Worm (Caenorhabditis elegans) whole organism, L1 larva: Measurements from ENCODE around the gene nspd-3.

Experiments used
- F16B12.6 ChIP-seq: fragments of 150-350 bp; optimal IDR thresholded peaks from 2 replicates; lab custom pipeline; 2014; ENCODE audit warnings: missing biosample characterization, missing genetic modification characterization
- alr-1 ChIP-seq: fragments of 200-800 bp; sonication (Bioruptor generic); optimal IDR thresholded peaks from 2 replicates; lab custom pipeline; 2018; ENCODE audit warnings: borderline replicate concordance, mild to moderate bottlenecking, missing genetic modification characterization, missing compliant biosample characterization
- ama-1 ChIP-seq: fragments of 150-350 bp; optimal IDR thresholded peaks from 2 replicates; lab custom pipeline; 2014
- ceh-63 ChIP-seq: fragments of 200-800 bp; sonication (Bioruptor generic); optimal IDR thresholded peaks from 2 replicates; lab custom pipeline; 2018; ENCODE audit warnings: mild to moderate bottlenecking, missing genetic modification characterization, missing compliant biosample characterization
- ceh-88 ChIP-seq: fragments of 200-800 bp; sonication (Bioruptor generic); IDR thresholded peaks from 2 replicates; pipeline ENCODE4 v1.3.6; 2022; ENCODE audit warnings: missing genetic modification characterization, missing compliant biosample characterization
- dpl-1 ChIP-seq, 3 experiments: fragments of 150-350 bp in 2 of 3; sonication (generic microtip) in 1 of 3; optimal IDR thresholded peaks; 2 replicates each; lab custom pipeline; 2014 to 2017; ENCODE audit warnings: missing biosample characterization in 3 of 3, missing genetic modification characterization in 3 of 3, missing genetic modification reagents in 3 of 3
- dsc-1 ChIP-seq: sonication (generic microtip); optimal IDR thresholded peaks from 2 replicates; lab custom pipeline; 2016; ENCODE audit warnings: mild to moderate bottlenecking, missing genetic modification characterization, missing compliant biosample characterization
- efl-1 ChIP-seq, 4 experiments: fragments of 150-350 bp; optimal IDR thresholded peaks in 3 of 4; peaks in 1 of 4; 1 replicate in 1 of 4; 2 replicates in 3 of 4; lab custom pipeline; 2014; ENCODE audit warnings: missing biosample characterization in 2 of 4, missing genetic modification characterization in 2 of 4, missing genetic modification reagents in 2 of 4
- efl-3 ChIP-seq: fragments of 200-800 bp; sonication (Bioruptor generic); optimal IDR thresholded peaks from 2 replicates; lab custom pipeline; 2018; ENCODE audit warnings: mild to moderate bottlenecking, missing genetic modification characterization, missing compliant biosample characterization
- elt-2 ChIP-seq: sonication (generic microtip); optimal IDR thresholded peaks from 2 replicates; lab custom pipeline; 2016; ENCODE audit warnings: missing genetic modification characterization, mild to moderate bottlenecking, inconsistent platforms, missing compliant biosample characterization, missing genetic modification reagents
- elt-3 ChIP-seq, 6 experiments: fragments of 150-350 bp in 1 of 6; sonication (generic microtip); optimal IDR thresholded peaks; 2 replicates each; lab custom pipeline; 2017 to 2018; ENCODE audit warnings: missing biosample characterization in 6 of 6, missing genetic modification characterization in 6 of 6, inconsistent platforms in 1 of 6
- fkh-10 ChIP-seq: sonication (generic microtip); optimal IDR thresholded peaks from 2 replicates; lab custom pipeline; 2017; ENCODE audit warnings: missing biosample characterization, missing genetic modification reagents, missing genetic modification characterization
- fkh-4 ChIP-seq: sonication (generic microtip); optimal IDR thresholded peaks from 2 replicates; lab custom pipeline; 2016; ENCODE audit warnings: missing compliant biosample characterization, missing genetic modification characterization, borderline replicate concordance
- hlh-4 ChIP-seq: sonication (generic microtip); optimal IDR thresholded peaks from 2 replicates; lab custom pipeline; 2016; ENCODE audit warnings: mild to moderate bottlenecking, missing genetic modification characterization, missing compliant biosample characterization
- irx-1 ChIP-seq: sonication (generic microtip); optimal IDR thresholded peaks from 2 replicates; lab custom pipeline; 2016; ENCODE audit warnings: missing genetic modification characterization, missing compliant biosample characterization
- jun-1 ChIP-seq: fragments of 150-350 bp; optimal IDR thresholded peaks from 2 replicates; lab custom pipeline; 2014; ENCODE audit warnings: missing biosample characterization, missing genetic modification reagents, missing genetic modification characterization
- lin-13 ChIP-seq: fragments of 150-350 bp; optimal IDR thresholded peaks from 2 replicates; lab custom pipeline; 2014; ENCODE audit warnings: missing biosample characterization, missing genetic modification reagents, missing genetic modification characterization
- lin-35 ChIP-seq, 2 experiments: fragments of 150-350 bp; optimal IDR thresholded peaks; 2 replicates each; lab custom pipeline; 2014; ENCODE audit warnings: missing biosample characterization in 2 of 2, missing genetic modification characterization in 2 of 2, missing genetic modification reagents in 2 of 2
- lin-39 ChIP-seq: fragments of 150-350 bp; optimal IDR thresholded peaks from 2 replicates; lab custom pipeline; 2014; ENCODE audit warnings: missing biosample characterization, missing genetic modification reagents, missing genetic modification characterization
- mdl-1 ChIP-seq, 2 experiments: fragments of 150-350 bp; optimal IDR thresholded peaks; 2 replicates each; lab custom pipeline; 2014 to 2017; ENCODE audit warnings: missing biosample characterization in 2 of 2, missing genetic modification characterization in 2 of 2, inconsistent platforms in 1 of 2
- mep-1 ChIP-seq: fragments of 150-350 bp; optimal IDR thresholded peaks from 2 replicates; lab custom pipeline; 2014; ENCODE audit warnings: missing biosample characterization, missing genetic modification characterization
- nhr-237 ChIP-seq: fragments of 150-350 bp; optimal IDR thresholded peaks from 2 replicates; lab custom pipeline; 2014; ENCODE audit warnings: missing biosample characterization, missing genetic modification characterization
- nhr-28 ChIP-seq: fragments of 150-350 bp; optimal IDR thresholded peaks from 2 replicates; lab custom pipeline; 2014; ENCODE audit warnings: missing biosample characterization, missing genetic modification characterization
- nhr-47 ChIP-seq: sonication (generic microtip); optimal IDR thresholded peaks from 2 replicates; lab custom pipeline; 2016; ENCODE audit warnings: mild to moderate bottlenecking, missing genetic modification characterization, moderate library complexity, missing compliant biosample characterization
- nhr-71 ChIP-seq: sonication (generic microtip); optimal IDR thresholded peaks from 2 replicates; lab custom pipeline; 2016; ENCODE audit warnings: mild to moderate bottlenecking, missing genetic modification characterization, moderate library complexity, missing compliant biosample characterization
- nhr-76 ChIP-seq: sonication (generic microtip); optimal IDR thresholded peaks from 2 replicates; lab custom pipeline; 2017; ENCODE audit warnings: missing biosample characterization, missing genetic modification characterization
- nhr-84 ChIP-seq: sonication (generic microtip); optimal IDR thresholded peaks from 2 replicates; lab custom pipeline; 2017; ENCODE audit warnings: missing biosample characterization, missing genetic modification characterization
- pag-3 ChIP-seq: sonication (generic microtip); optimal IDR thresholded peaks from 2 replicates; lab custom pipeline; 2017; ENCODE audit warnings: missing genetic modification characterization, mild to moderate bottlenecking, missing compliant biosample characterization, antibody characterized with exemption, borderline replicate concordance; ENCODE audit not compliant: insufficient read depth
- skn-1 ChIP-seq: fragments of 150-350 bp; optimal IDR thresholded peaks from 2 replicates; lab custom pipeline; 2014; ENCODE audit warnings: missing biosample characterization, missing genetic modification characterization
- swsn-7 ChIP-seq: sonication (generic microtip); optimal IDR thresholded peaks from 2 replicates; lab custom pipeline; 2016; ENCODE audit warnings: missing genetic modification characterization, missing compliant biosample characterization
- unc-62 ChIP-seq: fragments of 150-350 bp; optimal IDR thresholded peaks from 2 replicates; lab custom pipeline; 2014; ENCODE audit warnings: missing biosample characterization, missing genetic modification reagents, missing genetic modification characterization
- vab-15 ChIP-seq: sonication (generic microtip); optimal IDR thresholded peaks from 2 replicates; lab custom pipeline; 2017; ENCODE audit warnings: missing genotype, mild to moderate bottlenecking, missing genetic modification characterization, missing compliant biosample characterization
- zag-1 ChIP-seq: fragments of 150-350 bp; optimal IDR thresholded peaks from 2 replicates; lab custom pipeline; 2014; ENCODE audit warnings: missing biosample characterization, missing genetic modification characterization
- ztf-11 ChIP-seq, 2 experiments: sonication (generic microtip); optimal IDR thresholded peaks; 2 replicates each; lab custom pipeline; 2016 to 2017; ENCODE audit warnings: missing genetic modification characterization in 2 of 2, missing biosample characterization in 1 of 2, missing compliant biosample characterization in 1 of 2

nspd-3 gene

DNA sequence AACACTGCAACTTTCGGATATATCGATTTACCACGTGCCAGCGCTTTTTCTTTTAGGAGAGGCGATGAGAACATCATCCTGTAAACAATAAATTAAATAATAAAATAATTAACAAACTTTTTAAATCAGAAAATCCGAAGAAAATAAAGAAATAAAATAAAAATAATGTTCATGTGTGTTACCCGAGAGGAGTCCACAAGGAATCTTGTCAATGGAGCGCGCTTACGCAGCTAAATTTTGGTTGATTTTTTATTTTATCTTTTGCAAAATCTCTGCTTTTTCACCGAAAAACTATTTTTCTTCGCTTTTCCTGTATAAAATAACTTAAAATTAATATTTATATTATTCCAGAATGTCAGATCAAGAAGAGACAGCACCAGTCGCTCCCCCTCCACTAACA lies 2.7 kb downstream of the nspd-3 start, which contains the start of the genes C24D10.6 and C24D10.4 (continued):
- TF ChIP-seq skn-1 (tag; lab: Kevin White, UChicago) (peak; percentile 77), dpl-1 (GFP tag; optimal IDR thresholded peaks at IDR 0.05; lab: Kevin White, UChicago) (peak; percentile 51 to 71 (median 65)), efl-1 (optimal IDR thresholded peaks at IDR 0.05; lab: Kevin White, UChicago) (peak; percentile 53 to 70), efl-1 (GFP tag; optimal IDR thresholded peaks at IDR 0.05 in 1 of 2; lab: Kevin White, UChicago) (peak; percentile 66 to 95), elt-2 (tag; lab: Kevin White, UChicago) (no peak), F16B12.6 (tag; lab: Kevin White, UChicago) (peak; percentile 32), hlh-4 (tag; lab: Kevin White, UChicago) (no peak), efl-3 (GFP tag; lab: Kevin White, UChicago) (no peak), fkh-4 (no peak), jun-1 (no peak), nhr-71 (tag; lab: Kevin White, UChicago) (peak; percentile 64), irx-1 (tag; lab: Kevin White, UChicago) (peak; percentile 63), elt-3 (tag; optimal IDR thresholded peaks at IDR 0.05; lab: Kevin White, UChicago) (peak in 1 of 6 experiments; percentile 35), lin-35 (GFP tag; optimal IDR thresholded peaks at IDR 0.05; lab: Kevin White, UChicago) (peak; percentile 62 to 69), nhr-237 (no peak), swsn-7 (tag; lab: Kevin White, UChicago) (peak; percentile 60), lin-39 (tag; lab: Kevin White, UChicago) (peak; percentile 39), nhr-47 (tag; lab: Kevin White, UChicago) (peak; percentile 62), vab-15 (no peak)
- TF ChIP-seq, all 84 proteins: peak for 35

DNA sequence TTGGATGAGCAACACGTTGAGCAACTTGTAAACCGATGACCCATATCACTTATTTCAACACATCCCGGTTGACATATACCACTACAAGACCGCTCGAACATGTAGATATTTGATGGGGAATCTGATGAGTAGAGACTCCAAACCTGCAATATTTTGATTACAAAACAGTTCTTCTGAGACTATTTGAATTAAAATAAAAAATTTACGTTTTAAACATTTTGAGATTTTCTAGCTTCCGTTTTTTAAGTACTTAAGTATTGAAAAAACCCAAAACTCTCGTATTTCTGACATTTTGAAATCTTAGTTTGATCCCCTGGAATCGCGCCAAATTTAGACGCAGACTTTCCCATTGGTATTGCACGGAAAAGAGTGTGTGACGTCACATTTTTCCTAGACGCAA lies 5.6 kb downstream of the nspd-3 start, which contains the start of gene C24D10.49:
TSS of gene C24D10.49 (minus strand) at position 101 of the 400 bp plus-strand sequence.
- TF ChIP-seq skn-1 (tag; lab: Kevin White, UChicago) (no peak), unc-62 (GFP tag; lab: Kevin White, UChicago) (no peak), nhr-76 (tag; lab: Kevin White, UChicago) (no peak), zag-1 (tag; lab: Kevin White, UChicago) (no peak), ceh-88 (GFP tag; lab: Robert Waterston, UW) (no peak), nhr-71 (tag; lab: Kevin White, UChicago) (no peak), nhr-84 (tag; lab: Kevin White, UChicago) (no peak), fkh-4 (no peak), mep-1 (tag; lab: Kevin White, UChicago) (no peak), hlh-4 (tag; lab: Kevin White, UChicago) (no peak), alr-1 (tag; lab: Kevin White, UChicago) (no peak), ceh-63 (GFP tag; lab: Kevin White, UChicago) (no peak), fkh-10 (no peak), lin-13 (GFP tag; lab: Kevin White, UChicago) (no peak), swsn-7 (tag; lab: Kevin White, UChicago) (no peak), ama-1 (lab: Kevin White, UChicago) (no peak), pag-3 (tag; lab: Kevin White, UChicago) (no peak), vab-15 (no peak), mdl-1 (tag; optimal IDR thresholded peaks at IDR 0.05; lab: Kevin White, UChicago) (no peak)

DNA sequence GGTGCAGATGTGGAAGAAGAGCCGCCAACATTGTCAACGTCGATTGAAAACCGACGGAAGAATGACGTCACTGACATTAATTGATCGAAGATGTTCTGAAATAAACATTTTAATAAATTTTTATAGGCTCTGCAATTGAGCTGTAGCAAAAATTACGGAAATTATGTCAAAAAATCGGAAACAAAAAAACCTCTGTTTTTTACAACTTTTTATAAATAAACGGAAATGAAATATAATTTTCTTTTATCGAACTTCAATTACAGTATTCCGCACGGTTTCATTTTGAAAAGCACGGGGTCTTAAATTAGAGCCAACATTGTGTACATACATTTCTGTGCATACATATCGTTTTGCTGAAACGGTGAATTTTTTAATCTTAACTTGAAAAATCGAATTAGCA lies 10.4 kb downstream of the nspd-3 start, which contains the start of gene soc-2:
TSS of gene soc-2 (minus strand) at position 101 of the 400 bp plus-strand sequence.
- TF ChIP-seq F16B12.6 (tag; lab: Kevin White, UChicago) (no peak), dsc-1 (tag; lab: Kevin White, UChicago) (peak; percentile 0)
- TF ChIP-seq, all 84 proteins: peak for 1

DNA sequence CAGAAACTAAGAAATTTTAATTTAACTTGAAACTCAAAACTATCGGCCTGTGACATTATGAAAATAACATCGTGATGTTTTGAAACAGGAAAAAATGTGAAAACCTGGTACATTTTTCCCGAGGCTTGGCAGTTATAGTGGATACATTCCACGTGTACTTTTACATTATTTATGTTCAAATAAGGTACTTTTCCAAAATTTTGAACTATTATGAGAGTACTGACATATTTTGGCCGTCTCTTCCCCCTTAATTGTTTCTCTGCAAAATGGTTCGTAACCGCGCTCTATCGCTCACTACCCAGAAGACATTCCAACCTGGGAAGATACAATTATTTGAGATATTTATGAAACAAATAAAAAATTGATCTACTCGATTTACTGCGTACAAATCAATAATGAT lies 13.0 kb downstream of the nspd-3 start, which contains the start of gene C24D10.5:
TSS of gene C24D10.5 (plus strand) at position 301 of the 400 bp plus-strand sequence.
- no peak for TF ChIP-seq ztf-11 (tag; optimal IDR thresholded peaks at IDR 0.05; lab: Kevin White, UChicago)
- no peak for TF ChIP-seq jun-1
- no peak for TF ChIP-seq nhr-28
- no peak for TF ChIP-seq efl-1 (optimal IDR thresholded peaks at IDR 0.05; lab: Kevin White, UChicago)
- no peak for TF ChIP-seq efl-1 (GFP tag; optimal IDR thresholded peaks at IDR 0.05 in 1 of 2; lab: Kevin White, UChicago)
- no peak for TF ChIP-seq fkh-4
